Worm (Caenorhabditis elegans) whole organism, L4/young adult: ENCODE results near the gene swan-2.

Experiments used
- W03F9.2 ChIP-seq: fragments of 150-350 bp; optimal IDR thresholded peaks from 2 replicates; lab custom pipeline; 2014; ENCODE audit warnings: missing biosample characterization, missing genetic modification characterization
- him-1 ChIP-seq: sonication (generic microtip); optimal IDR thresholded peaks from 2 replicates; lab custom pipeline; 2016; ENCODE audit warnings: missing genotype, missing genetic modification reagents, missing genetic modification characterization, missing compliant biosample characterization

DNA sequence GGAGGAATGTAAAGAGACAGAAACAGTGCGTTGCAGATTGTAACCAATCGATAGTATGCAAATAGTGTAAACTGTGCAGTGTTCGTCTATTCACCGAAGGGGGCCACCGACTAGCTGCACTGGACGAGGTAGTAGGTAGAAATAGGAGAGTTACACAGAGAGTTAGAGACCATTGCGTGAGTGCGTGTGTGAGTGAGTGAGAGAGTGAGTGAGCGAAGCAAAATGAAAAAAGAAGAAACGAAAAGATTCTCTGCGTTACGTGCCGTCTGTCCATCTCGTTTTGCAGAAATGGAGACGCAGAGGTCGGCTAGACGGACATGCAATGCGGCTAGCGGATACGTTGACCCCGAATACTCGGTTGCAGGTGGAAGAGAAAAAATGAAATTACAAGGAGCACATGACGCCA lies 4.4 kb upstream of the swan-2 start:
- TF ChIP-seq him-1 (tag; lab: Kevin White, UChicago) (no peak), W03F9.2 (tag; lab: Kevin White, UChicago) (no peak)
